Worm (Caenorhabditis elegans): ENCODE measurements around the gene tmed-1.

ce11 chrIV:12057508-12057907 is 20.5 kb downstream of the tmed-1 start, which contains the start of gene K08E4.3:
- TF ChIP-seq ets-7 (tag; optimal IDR thresholded peaks at IDR 0.05) (no peak), B0310.2 (tag; optimal IDR thresholded peaks at IDR 0.05) (no peak), ceh-36 (tag; optimal IDR thresholded peaks at IDR 0.05) (no peak)
